Worm (Caenorhabditis elegans) whole organism, L4 larva: ENCODE measurements around the gene ZC443.2.

Source experiments
- daf-16 ChIP-seq, 3 experiments: sonication (generic microtip); optimal IDR thresholded peaks; 2 replicates each; lab custom pipeline; 2016 to 2017; ENCODE audit warnings: missing genetic modification characterization in 3 of 3, missing genetic modification reagents in 3 of 3, mild to moderate bottlenecking in 2 of 3, missing compliant biosample characterization in 2 of 3, missing biosample characterization in 1 of 3, moderate library complexity in 1 of 3
- egl-27 ChIP-seq: sonication (generic microtip); optimal IDR thresholded peaks from 3 replicates; lab custom pipeline; 2017; ENCODE audit warnings: missing biosample characterization, missing genetic modification reagents, missing genetic modification characterization
- nhr-237 ChIP-seq: sonication (generic microtip); optimal IDR thresholded peaks from 2 replicates; lab custom pipeline; 2017; ENCODE audit warnings: missing biosample characterization, missing genetic modification characterization
- unc-62 ChIP-seq, 3 experiments: fragments of 150-350 bp in 1 of 3; sonication (generic microtip); optimal IDR thresholded peaks in 2 of 3; peaks in 1 of 3; 1 replicate in 1 of 3; 2 replicates in 2 of 3; lab custom pipeline; 2014 to 2017; ENCODE audit warnings: missing biosample characterization in 3 of 3, missing genetic modification characterization in 3 of 3, missing genetic modification reagents in 3 of 3, missing genotype in 1 of 3

DNA sequence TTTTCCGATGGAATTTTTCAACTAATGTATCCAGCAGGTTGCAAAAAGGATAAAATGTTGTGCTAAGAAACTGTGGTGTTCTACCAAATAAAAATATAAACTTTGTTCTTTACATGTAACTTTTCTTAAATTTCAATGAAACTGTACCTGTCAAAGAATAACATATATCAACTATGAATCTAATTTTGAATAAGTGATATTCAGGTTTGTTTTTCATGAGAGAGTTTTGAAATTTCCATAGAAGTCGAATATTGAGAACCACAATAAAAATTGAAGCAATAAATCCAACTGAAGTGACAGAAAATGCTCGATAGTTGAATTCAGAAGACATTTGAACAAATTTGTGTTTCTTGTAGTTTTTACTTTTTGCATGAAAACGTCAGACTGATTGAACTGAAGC, 20.8 kb downstream of the ZC443.2 start, which contains the start of gene srbc-43:
- TF ChIP-seq daf-16 (GFP tag; optimal IDR thresholded peaks at IDR 0.05; lab: Kevin White, UChicago) (no peak), daf-16 (tag; optimal IDR thresholded peaks at IDR 0.05; lab: Kevin White, UChicago) (no peak), unc-62 (GFP tag; optimal IDR thresholded peaks at IDR 0.05 in 1 of 2; lab: Kevin White, UChicago) (no peak), unc-62 (tag; optimal IDR thresholded peaks at IDR 0.05; lab: Kevin White, UChicago) (no peak), egl-27 (tag; lab: Kevin White, UChicago) (no peak), nhr-237 (tag; lab: Kevin White, UChicago) (no peak)
